Fruit fly (Drosophila melanogaster) whole organism, prepupa: Measurements from ENCODE around the gene Spn88Ea.

ENCODE experiments used
- CG31627 ChIP-seq: fragments of 200-800 bp; sonication (Bioruptor generic); optimal IDR thresholded peaks from 3 replicates; lab custom pipeline; 2016; ENCODE audit warnings: missing biosample characterization, missing genetic modification characterization
- CG32006 ChIP-seq: fragments of 200-800 bp; sonication (Bioruptor generic); optimal IDR thresholded peaks from 3 replicates; lab custom pipeline; 2017; ENCODE audit warnings: missing biosample characterization, mild to moderate bottlenecking, missing genetic modification characterization
- CG6163 ChIP-seq: fragments of 200-800 bp; sonication (Bioruptor generic); IDR thresholded peaks from 3 replicates; pipeline ENCODE4 v1.3.6; 2022; ENCODE audit warnings: missing biosample characterization, missing genetic modification characterization
- CG6276 ChIP-seq: fragments of 200-800 bp; sonication (Bioruptor generic); optimal IDR thresholded peaks from 2 replicates; lab custom pipeline; 2017; ENCODE audit warnings: missing biosample characterization, mild to moderate bottlenecking, missing genetic modification characterization
- Eip78C ChIP-seq: fragments of 200-800 bp; sonication (Bioruptor generic); peaks from one replicate; lab custom pipeline; 2016; ENCODE audit warnings: missing biosample characterization, missing genetic modification characterization
- Hr4 ChIP-seq: fragments of 200-800 bp; sonication (Bioruptor generic); optimal IDR thresholded peaks from 3 replicates; lab custom pipeline; 2016; ENCODE audit warnings: missing biosample characterization, missing genetic modification characterization
- Lpt ChIP-seq: fragments of 200-800 bp; sonication (Bioruptor generic); optimal IDR thresholded peaks from 3 replicates; lab custom pipeline; 2016; ENCODE audit warnings: missing biosample characterization, missing genetic modification characterization
- Sox14 ChIP-seq: fragments of 200-800 bp; sonication (Bioruptor generic); optimal IDR thresholded peaks from 3 replicates; lab custom pipeline; 2016; ENCODE audit warnings: missing biosample characterization, missing genetic modification characterization
- dac ChIP-seq: fragments of 200-800 bp; sonication (Bioruptor generic); optimal IDR thresholded peaks from 2 replicates; lab custom pipeline; 2017; ENCODE audit warnings: missing biosample characterization, mild to moderate bottlenecking, missing genetic modification characterization
- net ChIP-seq: fragments of 200-800 bp; sonication (Bioruptor generic); optimal IDR thresholded peaks from 3 replicates; lab custom pipeline; 2016; ENCODE audit warnings: missing biosample characterization, missing genetic modification characterization
- salr ChIP-seq, 2 experiments: fragments of 200-800 bp; sonication (Bioruptor generic); optimal IDR thresholded peaks; 3 replicates each; lab custom pipeline; 2016 to 2018; ENCODE audit warnings: missing biosample characterization in 2 of 2, missing genetic modification characterization in 2 of 2, mild to moderate bottlenecking in 1 of 2
- spab ChIP-seq: fragments of 200-800 bp; sonication (Bioruptor generic); optimal IDR thresholded peaks from 2 replicates; lab custom pipeline; 2017; ENCODE audit warnings: missing biosample characterization, mild to moderate bottlenecking, missing genetic modification characterization, missing genetic modification reagents
- vri ChIP-seq: fragments of 200-800 bp; sonication (Bioruptor generic); optimal IDR thresholded peaks from 3 replicates; lab custom pipeline; 2016; ENCODE audit warnings: missing biosample characterization, mild to moderate bottlenecking, missing genetic modification characterization

DNA sequence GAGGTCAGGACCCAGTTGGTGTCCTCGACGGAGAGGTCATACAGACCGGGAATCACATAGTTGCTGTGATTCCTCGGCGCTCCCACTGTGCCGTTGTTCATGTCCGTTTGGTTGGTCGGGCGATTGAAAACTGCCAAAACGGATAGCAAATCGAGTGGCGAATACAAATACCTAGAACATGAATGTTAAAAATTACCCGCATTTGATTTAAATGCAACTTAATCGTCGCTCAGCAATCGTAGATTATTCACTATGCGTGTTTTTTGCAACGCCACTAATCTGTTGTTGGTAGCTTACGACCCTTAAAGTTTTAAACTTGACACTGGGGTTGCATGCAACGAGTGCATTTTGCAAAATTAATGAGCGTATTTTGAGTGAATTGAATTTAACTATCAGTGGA lies 42.8 kb upstream of the Spn88Ea start, which contains the start of gene Amt:
- TF ChIP-seq CG6163 (GFP tag; lab: Robert Waterston, UW): no peak
- TF ChIP-seq CG31627: no peak
- no peak for TF ChIP-seq spab (GFP tag; lab: Kevin White, UChicago)
- TF ChIP-seq net (GFP tag; lab: Kevin White, UChicago): no peak
- TF ChIP-seq vri: no peak
- no peak for TF ChIP-seq CG6276 (GFP tag; lab: Kevin White, UChicago)
- no peak for TF ChIP-seq dac (GFP tag; lab: Kevin White, UChicago)
- no peak for TF ChIP-seq Lpt (GFP tag; lab: Kevin White, UChicago)
- TF ChIP-seq CG32006: no peak
- no peak for TF ChIP-seq salr (GFP tag; optimal IDR thresholded peaks at IDR 0.05; lab: Kevin White, UChicago)
- no peak for TF ChIP-seq Hr4
- TF ChIP-seq Eip78C: no peak
- TF ChIP-seq Sox14 (GFP tag; lab: Kevin White, UChicago): no peak
